Fruit fly (Drosophila melanogaster): ENCODE data around the gene dpr19.

The dpr19 gene

DNA sequence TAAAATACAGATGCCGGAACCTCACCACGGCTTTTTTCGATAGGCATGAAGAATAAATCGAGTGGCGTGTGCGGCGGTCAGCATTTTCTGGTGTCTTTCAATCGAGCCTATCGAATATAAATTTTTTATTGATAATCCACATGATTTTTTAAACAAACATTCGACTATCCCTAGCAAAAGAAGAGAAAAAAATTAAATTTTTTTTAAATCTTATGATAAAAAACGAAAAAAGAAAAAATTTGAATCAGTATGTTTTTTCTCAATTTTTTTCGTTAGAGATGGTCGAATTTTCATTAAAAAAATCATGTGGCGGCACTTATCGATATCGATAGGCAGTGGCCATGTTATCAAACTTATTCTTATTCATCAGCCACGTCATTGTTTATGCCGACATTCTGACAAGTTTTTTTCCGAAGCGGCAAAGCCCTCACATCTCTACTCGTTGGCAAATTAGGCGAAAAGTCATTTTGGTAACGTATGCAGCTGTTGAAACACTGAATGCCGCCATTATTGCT, 50.6 kb downstream of the dpr19 start, which contains the start of the genes SmB and KdelR:
Gene SmB (minus strand): TSS at position 94 of the 515 bp plus-strand sequence.
Gene KdelR (plus strand): TSS at position 354 of the 515 bp plus-strand sequence.
- TF ChIP-seq CG13424 (tag; optimal IDR thresholded peaks at IDR 0.05) (peak; percentile 7), tna (GFP tag; IDR thresholded peaks at IDR 0.05; ENCODE audit: partially characterized antibody) (peak; percentile 84), psq (GFP tag; optimal IDR thresholded peaks at IDR 0.05) (no peak), MBD-R2 (GFP tag; IDR thresholded peaks at IDR 0.05) (peak; percentile 55), wor (GFP tag; IDR thresholded peaks at IDR 0.05) (no peak), zf30C (GFP tag; optimal IDR thresholded peaks at IDR 0.05) (no peak), sim (GFP tag; IDR thresholded peaks at IDR 0.05) (no peak), CG14860 (GFP tag; IDR thresholded peaks at IDR 0.05; ENCODE audit: partially characterized antibody) (peak; percentile 90), Adf1 (GFP tag; IDR thresholded peaks at IDR 0.05) (peak; percentile 18; the same call in 1 of the 2 replicates), Sox100B (GFP tag; optimal IDR thresholded peaks at IDR 0.05) (peak; percentile 48), Xbp1 (GFP tag; optimal IDR thresholded peaks at IDR 0.05) (peak; percentile 97), CG13624 (GFP tag; optimal IDR thresholded peaks at IDR 0.05) (peak; percentile 33), CG15601 (tag; optimal IDR thresholded peaks at IDR 0.05) (peak; percentile 53), Ets97D (GFP tag; optimal IDR thresholded peaks at IDR 0.05) (peak; percentile 83), gsb-n (tag; optimal IDR thresholded peaks at IDR 0.05) (peak; percentile 57), CG9797 (GFP tag; optimal IDR thresholded peaks at IDR 0.05) (peak; percentile 56), grau (tag; optimal IDR thresholded peaks at IDR 0.05) (peak; percentile 32), amos (GFP tag; IDR thresholded peaks at IDR 0.05; ENCODE audit: partially characterized antibody) (peak; percentile 67; the same call in 1 of the 2 replicates), pzg (GFP tag; optimal IDR thresholded peaks at IDR 0.05) (peak; percentile 51), pfk (GFP tag; optimal IDR thresholded peaks at IDR 0.05) (peak; percentile 25), Scr (GFP tag; IDR thresholded peaks at IDR 0.05; ENCODE audit: partially characterized antibody) (peak; percentile 86), crp (GFP tag; optimal IDR thresholded peaks at IDR 0.05) (peak in 1 of 2 experiments; percentile 54), CG10979 (tag; optimal IDR thresholded peaks at IDR 0.05) (no peak), mld (GFP tag; IDR thresholded peaks at IDR 0.05; ENCODE audit: partially characterized antibody) (peak; percentile 76; the same call in 2 of the 3 replicates), nom (GFP tag; optimal IDR thresholded peaks at IDR 0.05) (peak; percentile 4), CG18476 (GFP tag; optimal IDR thresholded peaks at IDR 0.05) (peak; percentile 7), Med (GFP tag) (peak; percentile 83), CG12391 (tag; optimal IDR thresholded peaks at IDR 0.05) (peak; percentile 59), CG13287 (GFP tag; IDR thresholded peaks at IDR 0.05; ENCODE audit: partially characterized antibody) (peak; percentile 92), NC2β (GFP tag; optimal IDR thresholded peaks at IDR 0.05) (no peak), jumu (GFP tag; optimal IDR thresholded peaks at IDR 0.05) (peak; percentile 7), E2f2 (GFP tag; IDR thresholded peaks at IDR 0.05) (peak; percentile 68; the same call in 1 of the 2 replicates), slp2 (GFP tag; optimal IDR thresholded peaks at IDR 0.05) (no peak), ewg (GFP tag; optimal IDR thresholded peaks at IDR 0.05) (peak; percentile 56), sna (GFP tag; IDR thresholded peaks at IDR 0.05; ENCODE audit: partially characterized antibody) (peak; percentile 89), gcm (GFP tag; optimal IDR thresholded peaks at IDR 0.05) (peak; percentile 40), stwl (tag; optimal IDR thresholded peaks at IDR 0.05) (peak; percentile 91), CG2129 (GFP tag; IDR thresholded peaks at IDR 0.05; ENCODE audit: partially characterized antibody) (peak; percentile 31; the same call in 1 of the 2 replicates), salm (tag; optimal IDR thresholded peaks at IDR 0.05) (no peak), CG4707 (GFP tag; optimal IDR thresholded peaks at IDR 0.05) (no peak), nmo (GFP tag; optimal IDR thresholded peaks at IDR 0.05) (peak; percentile 41), Dad (GFP tag; optimal IDR thresholded peaks at IDR 0.05) (peak; percentile 4), CG10267 (tag; optimal IDR thresholded peaks at IDR 0.05) (peak; percentile 73), Fer1 (GFP tag; optimal IDR thresholded peaks at IDR 0.05) (peak; percentile 33), Atf3 (GFP tag; optimal IDR thresholded peaks at IDR 0.05) (peak; percentile 31), CG17186 (GFP tag; optimal IDR thresholded peaks at IDR 0.05) (peak; percentile 3), sens-2 (GFP tag; IDR thresholded peaks at IDR 0.05) (no peak), CG6791 (GFP tag; IDR thresholded peaks at IDR 0.05; ENCODE audit: partially characterized antibody) (peak; percentile 77)
